Fruit fly (Drosophila melanogaster) whole organism, larva: ENCODE measurements around the gene CG3777.

Source experiments
- noc ChIP-seq: fragments of 200-800 bp; sonication (Bioruptor generic); optimal IDR thresholded peaks from 3 replicates; lab custom pipeline; 2019; ENCODE audit warnings: missing biosample characterization, mild to moderate bottlenecking, missing genetic modification characterization, moderate library complexity

Gene CG3777

dm6 chrX:279097-279727, at the start of gene CG3777, which contains the start of gene ewg:
Gene CG3777 (plus strand): TSS chrX:279703.
Gene ewg (minus strand): TSS chrX:279718.
- TF ChIP-seq noc (tag; lab: Kevin White, UChicago) = no peak

- TF ChIP-seq noc (tag; lab: Kevin White, UChicago) = peak; percentile 26
These were observed 33.7 kb upstream of the CG3777 start, which contains the start of the genes CG3038 and G9a for dm6 chrX:245802-246201. Gene CG3038 (minus strand): TSS chrX:245856. Gene G9a (plus strand): TSS chrX:245978.

dm6 chrX:247329-247728, 32.2 kb upstream of the CG3777 start:
- no peak for TF ChIP-seq noc (tag; lab: Kevin White, UChicago)

- TF ChIP-seq noc (tag; lab: Kevin White, UChicago) = no peak
These were observed 24.8 kb upstream of the CG3777 start, which contains the start of gene CG42376 for dm6 chrX:254690-255089. Gene CG42376 (plus strand): TSS chrX:254876.

- TF ChIP-seq noc (tag; lab: Kevin White, UChicago) = peak; percentile 57
These were observed 24.1 kb upstream of the CG3777 start, which contains the start of gene cin for dm6 chrX:255369-255768. Gene cin (plus strand): TSS chrX:255674.

dm6 chrX:262836-263235, 16.7 kb upstream of the CG3777 start:
- TF ChIP-seq noc (tag; lab: Kevin White, UChicago) = no peak

dm6 chrX:263728-264344, 15.7 kb upstream of the CG3777 start, which contains the start of gene CG13377:
Gene CG13377 (minus strand): TSS chrX:263999.
- TF ChIP-seq noc (tag; lab: Kevin White, UChicago) = no peak

dm6 chrX:265692-266091, 13.8 kb upstream of the CG3777 start:
- TF ChIP-seq noc (tag; lab: Kevin White, UChicago) = no peak

- no peak for TF ChIP-seq noc (tag; lab: Kevin White, UChicago)
These were observed 12.5 kb upstream of the CG3777 start, which contains the start of gene CG13376 for dm6 chrX:266978-267439. Gene CG13376 (minus strand): TSS chrX:267028.

- no peak for TF ChIP-seq noc (tag; lab: Kevin White, UChicago)
These were observed 11.5 kb upstream of the CG3777 start for dm6 chrX:267979-268378.

- TF ChIP-seq noc (tag; lab: Kevin White, UChicago) = no peak
These were observed 3.4 kb upstream of the CG3777 start for dm6 chrX:276065-276464.

- no peak for TF ChIP-seq noc (tag; lab: Kevin White, UChicago)
These were observed 2.9 kb upstream of the CG3777 start for dm6 chrX:276569-276968.

- TF ChIP-seq noc (tag; lab: Kevin White, UChicago) = no peak
These were observed 1.6 kb upstream of the CG3777 start for dm6 chrX:277885-278284.

dm6 chrX:278370-279096, 970 bp upstream of the CG3777 start:
- no peak for TF ChIP-seq noc (tag; lab: Kevin White, UChicago)

- no peak for TF ChIP-seq noc (tag; lab: Kevin White, UChicago)
These were observed 13.8 kb downstream of the CG3777 start for dm6 chrX:293254-293653.

dm6 chrX:294839-295238, 15.3 kb downstream of the CG3777 start, which contains the start of gene CG13375:
Gene CG13375 (minus strand): TSS chrX:294962.
- no peak for TF ChIP-seq noc (tag; lab: Kevin White, UChicago)
